Worm (Caenorhabditis elegans) whole organism, L4/young adult: ENCODE results near the gene B0294.3.

Experiments used
- W03F9.2 ChIP-seq: fragments of 150-350 bp; optimal IDR thresholded peaks from 2 replicates; lab custom pipeline; 2014; ENCODE audit warnings: missing biosample characterization, missing genetic modification characterization
- dao-5 ChIP-seq: sonication (generic microtip); optimal IDR thresholded peaks from 2 replicates; lab custom pipeline; 2016; ENCODE audit warnings: missing genotype, missing genetic modification characterization, moderate library complexity, missing compliant biosample characterization
- him-1 ChIP-seq: sonication (generic microtip); optimal IDR thresholded peaks from 2 replicates; lab custom pipeline; 2016; ENCODE audit warnings: missing genotype, missing genetic modification reagents, missing genetic modification characterization, missing compliant biosample characterization

DNA sequence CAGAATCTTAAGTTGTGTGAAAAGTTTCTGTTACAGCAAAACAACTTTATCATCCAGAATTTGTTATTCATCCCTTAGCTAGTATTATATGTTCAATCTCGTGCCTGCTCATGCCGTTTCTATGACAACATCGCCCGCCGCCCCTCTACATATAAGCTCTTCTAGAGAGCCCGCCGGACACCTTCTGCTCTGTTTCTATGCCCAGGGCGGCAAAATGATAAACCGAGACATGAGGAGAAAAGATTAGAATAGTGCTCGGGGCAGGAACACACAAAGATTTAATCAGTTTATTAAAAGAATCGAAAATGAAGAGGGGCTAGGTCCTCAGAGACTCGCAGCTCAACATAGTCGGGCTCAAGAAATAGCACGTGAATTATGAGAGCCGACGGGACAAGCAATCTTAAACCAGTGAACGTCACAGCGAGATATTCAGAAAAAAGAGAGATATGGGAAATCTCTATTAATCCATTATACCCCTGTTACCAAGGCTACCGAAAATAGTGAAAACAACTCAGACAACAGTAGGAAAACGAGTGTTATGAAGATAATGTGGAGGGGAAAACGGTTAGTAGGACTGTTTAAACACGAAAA lies 3.4 kb upstream of the B0294.3 start:
- TF ChIP-seq him-1 (tag; lab: Kevin White, UChicago) (peak; percentile 54), W03F9.2 (no peak), dao-5 (tag; lab: Kevin White, UChicago) (no peak)
